Worm (Caenorhabditis elegans) whole organism, mixed stage, embryonic: ENCODE data around the gene algn-2.

Experiments used
- M03D4.4 ChIP-seq: sonication (generic microtip); optimal IDR thresholded peaks from 2 replicates; lab custom pipeline; 2017; ENCODE audit warnings: mild to moderate bottlenecking, missing genetic modification characterization, missing compliant biosample characterization
- bed-3 ChIP-seq: fragments of 200-800 bp; sonication (Bioruptor generic); optimal IDR thresholded peaks from 3 replicates; lab custom pipeline; 2018; ENCODE audit warnings: mild to moderate bottlenecking, missing genetic modification characterization, moderate library complexity, missing compliant biosample characterization
- blmp-1 ChIP-seq: fragments of 150-350 bp; optimal IDR thresholded peaks from 2 replicates; lab custom pipeline; 2014; ENCODE audit warnings: missing biosample characterization, missing genetic modification characterization
- ceh-43 ChIP-seq: fragments of 200-800 bp; sonication (Bioruptor generic); optimal IDR thresholded peaks from 2 replicates; lab custom pipeline; 2018; ENCODE audit warnings: mild to moderate bottlenecking, missing genetic modification characterization, moderate library complexity, missing compliant biosample characterization
- ceh-83 ChIP-seq: fragments of 200-800 bp; sonication (Bioruptor generic); optimal IDR thresholded peaks from 2 replicates; lab custom pipeline; 2018; ENCODE audit warnings: mild to moderate bottlenecking, missing genetic modification characterization, missing compliant biosample characterization
- ces-1 ChIP-seq: fragments of 150-350 bp; optimal IDR thresholded peaks from 2 replicates; lab custom pipeline; 2014; ENCODE audit warnings: missing biosample characterization, missing genetic modification reagents, missing genetic modification characterization
- cnd-1 ChIP-seq: fragments of 200-800 bp; sonication (Bioruptor generic); optimal IDR thresholded peaks from 2 replicates; lab custom pipeline; 2018; ENCODE audit warnings: mild to moderate bottlenecking, missing genetic modification characterization, missing compliant biosample characterization
- elt-1 ChIP-seq: sonication (generic microtip); optimal IDR thresholded peaks from 2 replicates; lab custom pipeline; 2017; ENCODE audit warnings: missing genetic modification characterization, mild to moderate bottlenecking, missing compliant biosample characterization, antibody characterized with exemption, moderate library complexity, borderline replicate concordance; ENCODE audit not compliant: insufficient read depth
- elt-3 ChIP-seq: fragments of 150-350 bp; optimal IDR thresholded peaks from 2 replicates; lab custom pipeline; 2014; ENCODE audit warnings: missing biosample characterization, missing genetic modification characterization
- flh-1 ChIP-seq: fragments of 200-800 bp; sonication (Bioruptor generic); optimal IDR thresholded peaks from 2 replicates; lab custom pipeline; 2018; ENCODE audit warnings: mild to moderate bottlenecking, missing genetic modification characterization, moderate library complexity, missing compliant biosample characterization
- hlh-1 ChIP-seq: fragments of 150-350 bp; optimal IDR thresholded peaks from 2 replicates; lab custom pipeline; 2014; ENCODE audit warnings: missing biosample characterization, missing genetic modification reagents, missing genetic modification characterization
- lin-13 ChIP-seq: fragments of 150-350 bp; optimal IDR thresholded peaks from 2 replicates; lab custom pipeline; 2014; ENCODE audit warnings: missing biosample characterization, missing genetic modification characterization
- lsy-2 ChIP-seq: fragments of 150-350 bp; optimal IDR thresholded peaks from 2 replicates; lab custom pipeline; 2014; ENCODE audit warnings: missing biosample characterization, missing genetic modification characterization
- mab-5 ChIP-seq: fragments of 150-350 bp; optimal IDR thresholded peaks from 2 replicates; lab custom pipeline; 2014; ENCODE audit warnings: missing biosample characterization, missing genetic modification characterization
- mep-1 ChIP-seq: fragments of 150-350 bp; optimal IDR thresholded peaks from 2 replicates; lab custom pipeline; 2017; ENCODE audit warnings: missing biosample characterization, missing genetic modification reagents, missing genetic modification characterization, inconsistent platforms
- mls-2 ChIP-seq: sonication (generic microtip); optimal IDR thresholded peaks from 2 replicates; lab custom pipeline; 2016; ENCODE audit warnings: mild to moderate bottlenecking, missing genetic modification characterization, moderate library complexity, missing compliant biosample characterization
- nhr-12 ChIP-seq: fragments of 150-350 bp; optimal IDR thresholded peaks from 2 replicates; lab custom pipeline; 2014; ENCODE audit warnings: missing biosample characterization, missing genetic modification characterization
- nhr-2 ChIP-seq: fragments of 150-350 bp; optimal IDR thresholded peaks from 2 replicates; lab custom pipeline; 2014; ENCODE audit warnings: missing biosample characterization, missing genetic modification characterization
- nhr-237 ChIP-seq: fragments of 150-350 bp; optimal IDR thresholded peaks from 2 replicates; lab custom pipeline; 2014; ENCODE audit warnings: missing biosample characterization, missing genetic modification characterization
- nhr-28 ChIP-seq: fragments of 150-350 bp; optimal IDR thresholded peaks from 2 replicates; lab custom pipeline; 2014; ENCODE audit warnings: missing biosample characterization, missing genetic modification characterization
- nhr-76 ChIP-seq: sonication (generic microtip); optimal IDR thresholded peaks from 2 replicates; lab custom pipeline; 2017; ENCODE audit warnings: missing biosample characterization, missing genetic modification characterization
- pha-4 ChIP-seq: fragments of 150-350 bp; optimal IDR thresholded peaks from 2 replicates; lab custom pipeline; 2018; ENCODE audit warnings: missing biosample characterization, missing genetic modification reagents, missing genetic modification characterization
- snpc-4 ChIP-seq: fragments of 150-350 bp; optimal IDR thresholded peaks from 2 replicates; lab custom pipeline; 2014; ENCODE audit warnings: missing biosample characterization, missing genetic modification characterization
- sptf-1 ChIP-seq: sonication (generic microtip); optimal IDR thresholded peaks from 2 replicates; lab custom pipeline; 2017; ENCODE audit warnings: mild to moderate bottlenecking, missing genetic modification characterization, moderate library complexity, missing compliant biosample characterization
- tbx-8 ChIP-seq: fragments of 200-800 bp; sonication (Bioruptor generic); optimal IDR thresholded peaks from 2 replicates; lab custom pipeline; 2018; ENCODE audit warnings: mild to moderate bottlenecking, missing genetic modification characterization, moderate library complexity, missing compliant biosample characterization
- unc-120 ChIP-seq: sonication (generic microtip); optimal IDR thresholded peaks from 2 replicates; lab custom pipeline; 2017; ENCODE audit warnings: missing genetic modification characterization, missing compliant biosample characterization; ENCODE audit not compliant: poor library complexity, severe bottlenecking
- unc-39 ChIP-seq: fragments of 150-350 bp; optimal IDR thresholded peaks from 2 replicates; lab custom pipeline; 2014; ENCODE audit warnings: missing biosample characterization, missing genetic modification characterization
- unc-62 ChIP-seq: fragments of 150-350 bp; optimal IDR thresholded peaks from 2 replicates; lab custom pipeline; 2014; ENCODE audit warnings: missing biosample characterization, missing genetic modification reagents, missing genetic modification characterization
- zip-8 ChIP-seq: fragments of 150-350 bp; optimal IDR thresholded peaks from 2 replicates; lab custom pipeline; 2014; ENCODE audit warnings: missing biosample characterization, missing genetic modification characterization
- ztf-11 ChIP-seq: fragments of 150-350 bp; optimal IDR thresholded peaks from 2 replicates; lab custom pipeline; 2014; ENCODE audit warnings: missing biosample characterization, missing genetic modification characterization

The algn-2 gene

ce11 chrII:5331677-5332303 is 43.3 kb upstream of the algn-2 start:
- TF ChIP-seq nhr-2 (tag; lab: Kevin White, UChicago): no peak
- no peak for TF ChIP-seq ceh-43
- TF ChIP-seq ces-1 (GFP tag; lab: Kevin White, UChicago): no peak
- TF ChIP-seq elt-1 (tag; lab: Kevin White, UChicago): no peak
- no peak for TF ChIP-seq unc-120
- TF ChIP-seq nhr-12 (tag; lab: Kevin White, UChicago): no peak
- no peak for TF ChIP-seq elt-3 (tag; lab: Kevin White, UChicago)
- no peak for TF ChIP-seq blmp-1 (tag; lab: Kevin White, UChicago)
- no peak for TF ChIP-seq hlh-1 (tag; lab: Kevin White, UChicago)
- no peak for TF ChIP-seq bed-3 (GFP tag; lab: Kevin White, UChicago)
- no peak for TF ChIP-seq unc-39 (tag; lab: Kevin White, UChicago)

- TF ChIP-seq blmp-1 (tag; lab: Kevin White, UChicago): no peak
- TF ChIP-seq elt-3 (tag; lab: Kevin White, UChicago): no peak
- TF ChIP-seq nhr-237 (tag; lab: Kevin White, UChicago): no peak
- no peak for TF ChIP-seq nhr-2 (tag; lab: Kevin White, UChicago)
- TF ChIP-seq nhr-76: no peak
- no peak for TF ChIP-seq ces-1 (GFP tag; lab: Kevin White, UChicago)
- TF ChIP-seq flh-1 (GFP tag; lab: Kevin White, UChicago): no peak
- no peak for TF ChIP-seq M03D4.4 (tag; lab: Kevin White, UChicago)
- no peak for TF ChIP-seq mls-2 (tag; lab: Kevin White, UChicago)
- TF ChIP-seq ztf-11 (tag; lab: Kevin White, UChicago): no peak
- no peak for TF ChIP-seq pha-4 (tag; lab: Kevin White, UChicago)
- TF ChIP-seq mep-1 (tag; lab: Kevin White, UChicago): no peak
- no peak for TF ChIP-seq nhr-28
- no peak for TF ChIP-seq bed-3 (GFP tag; lab: Kevin White, UChicago)
- TF ChIP-seq sptf-1 (tag; lab: Kevin White, UChicago): no peak
- no peak for TF ChIP-seq unc-62 (GFP tag; lab: Kevin White, UChicago)
- TF ChIP-seq ceh-83: no peak
- no peak for TF ChIP-seq lsy-2
Observed at ce11 chrII:5332345-5333124, 42.5 kb upstream of the algn-2 start.

ce11 chrII:5333729-5334255 is 41.3 kb upstream of the algn-2 start:
- TF ChIP-seq unc-62 (GFP tag; lab: Kevin White, UChicago): no peak
- TF ChIP-seq nhr-2 (tag; lab: Kevin White, UChicago): no peak
- TF ChIP-seq snpc-4 (tag; lab: Kevin White, UChicago): no peak
- TF ChIP-seq mep-1 (tag; lab: Kevin White, UChicago): no peak
- no peak for TF ChIP-seq zip-8 (tag; lab: Kevin White, UChicago)
- TF ChIP-seq ceh-43: no peak
- no peak for TF ChIP-seq elt-3 (tag; lab: Kevin White, UChicago)
- no peak for TF ChIP-seq cnd-1 (tag; lab: Kevin White, UChicago)
- no peak for TF ChIP-seq mab-5 (tag; lab: Kevin White, UChicago)
- TF ChIP-seq ceh-83: no peak
- no peak for TF ChIP-seq ces-1 (GFP tag; lab: Kevin White, UChicago)
- no peak for TF ChIP-seq pha-4 (tag; lab: Kevin White, UChicago)
- no peak for TF ChIP-seq unc-39 (tag; lab: Kevin White, UChicago)
- TF ChIP-seq nhr-237 (tag; lab: Kevin White, UChicago): no peak
- no peak for TF ChIP-seq lin-13
- TF ChIP-seq ztf-11 (tag; lab: Kevin White, UChicago): no peak
- TF ChIP-seq bed-3 (GFP tag; lab: Kevin White, UChicago): no peak
- no peak for TF ChIP-seq lsy-2
- no peak for TF ChIP-seq nhr-28
- TF ChIP-seq, all 35 proteins: peak for 0

ce11 chrII:5334628-5335027 is 40.4 kb upstream of the algn-2 start:
- TF ChIP-seq bed-3 (GFP tag; lab: Kevin White, UChicago) (no peak), mep-1 (tag; lab: Kevin White, UChicago) (no peak), blmp-1 (tag; lab: Kevin White, UChicago) (no peak), mls-2 (tag; lab: Kevin White, UChicago) (no peak), nhr-28 (no peak), ztf-11 (tag; lab: Kevin White, UChicago) (no peak), elt-3 (tag; lab: Kevin White, UChicago) (no peak), nhr-12 (tag; lab: Kevin White, UChicago) (no peak), cnd-1 (tag; lab: Kevin White, UChicago) (no peak), flh-1 (GFP tag; lab: Kevin White, UChicago) (no peak), tbx-8 (GFP tag; lab: Kevin White, UChicago) (no peak), sptf-1 (tag; lab: Kevin White, UChicago) (no peak)
